Worm (Caenorhabditis elegans) whole organism, dauer: ENCODE results near the gene Y54F10BM.23.

Source experiments
- unc-62 ChIP-seq: sonication (generic microtip); optimal IDR thresholded peaks from 2 replicates; lab custom pipeline; 2017; ENCODE audit warnings: missing biosample characterization, missing genetic modification reagents, missing genetic modification characterization

The Y54F10BM.23 gene

DNA sequence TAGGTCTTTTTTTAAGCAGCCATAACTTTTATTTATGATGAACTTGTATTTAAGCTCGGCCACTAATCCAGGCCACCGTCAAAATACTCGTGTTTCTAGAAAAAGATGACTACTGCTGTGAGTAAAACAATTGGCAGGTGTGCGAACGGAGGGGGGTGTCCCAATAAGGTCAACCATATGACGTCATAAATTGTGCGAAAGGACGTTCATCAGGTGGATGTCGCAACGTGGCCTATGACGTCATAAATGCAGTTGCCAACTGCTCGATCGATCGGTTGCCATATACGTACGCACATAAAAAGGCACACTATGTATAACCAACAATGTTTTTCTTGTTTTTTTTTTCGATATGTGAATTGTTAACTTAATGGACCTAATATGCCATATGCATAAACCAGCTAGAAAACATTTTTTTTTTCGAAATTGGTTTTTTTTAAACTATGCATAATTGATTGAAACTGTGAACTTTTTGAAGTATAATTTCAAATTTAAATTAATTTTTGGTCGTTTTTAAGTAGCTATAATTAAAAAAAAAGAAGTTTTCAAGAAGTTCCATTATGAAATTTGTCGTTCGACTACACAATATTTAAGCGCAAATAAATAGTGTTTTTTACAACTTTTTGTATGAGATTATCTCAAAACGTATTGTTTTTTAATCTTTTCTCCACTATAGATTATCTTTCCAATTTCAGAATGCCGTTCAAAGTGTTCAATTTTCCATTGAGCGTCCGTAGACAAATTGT, 45.0 kb downstream of the Y54F10BM.23 start, which contains the start of gene C39B5.2:
TSS of gene C39B5.2 (plus strand) at position 693 of the 743 bp plus-strand sequence.
- no peak for TF ChIP-seq unc-62

DNA sequence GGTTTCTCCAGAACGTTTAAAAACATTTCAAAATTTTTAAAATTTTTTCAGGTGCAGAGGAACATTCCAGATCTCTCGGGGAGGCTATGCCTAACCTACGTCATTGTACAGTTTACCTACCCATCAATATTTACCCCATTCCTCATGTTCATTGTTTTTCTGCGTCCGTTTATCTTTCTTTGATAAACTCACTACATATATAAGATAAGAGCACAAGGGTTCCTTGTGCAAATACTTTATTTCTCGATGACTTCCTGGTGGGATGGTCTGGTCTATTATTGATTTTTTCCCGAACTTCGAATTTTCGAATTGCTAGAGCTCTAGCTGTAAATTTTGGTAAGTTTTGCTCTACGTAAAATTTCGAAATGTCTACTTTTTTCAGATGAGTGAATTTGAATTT, 46.0 kb downstream of the Y54F10BM.23 start:
- no peak for TF ChIP-seq unc-62

DNA sequence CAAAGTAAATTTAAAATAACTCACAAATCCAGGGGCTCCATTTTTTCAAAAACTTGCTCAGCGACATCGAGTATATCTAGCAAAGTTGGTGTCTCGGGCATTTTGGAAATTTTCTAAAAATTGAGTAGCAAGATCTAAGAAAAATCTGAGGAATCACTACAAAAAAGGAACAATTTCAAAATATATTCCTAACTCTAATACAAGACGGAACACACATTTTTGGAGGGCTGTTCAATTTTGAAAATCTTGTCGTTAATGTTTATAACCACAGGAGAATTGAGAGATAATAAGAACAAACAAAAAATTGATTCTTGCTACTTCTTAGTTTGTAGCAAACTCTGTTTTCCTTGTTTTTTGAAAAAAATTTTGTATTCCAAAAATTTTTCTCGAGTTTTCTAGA, 47.0 kb downstream of the Y54F10BM.23 start, which contains the start of gene fbxa-47:
TSS of gene fbxa-47 (minus strand) at position 101 of the 400 bp plus-strand sequence.
- TF ChIP-seq unc-62, result no peak
